Worm (Caenorhabditis elegans) whole organism, L4/young adult: ENCODE results near the gene snx-13.
A peak's percentile ranks its signal among the peaks of the same experiment; 100 is the strongest.

ENCODE experiments used
- W03F9.2 ChIP-seq: fragments of 150-350 bp; optimal IDR thresholded peaks from 2 replicates; lab custom pipeline; 2014; ENCODE audit warnings: missing biosample characterization, missing genetic modification characterization
- dao-5 ChIP-seq: sonication (generic microtip); optimal IDR thresholded peaks from 2 replicates; lab custom pipeline; 2016; ENCODE audit warnings: missing genotype, missing genetic modification characterization, moderate library complexity, missing compliant biosample characterization
- him-1 ChIP-seq: sonication (generic microtip); optimal IDR thresholded peaks from 2 replicates; lab custom pipeline; 2016; ENCODE audit warnings: missing genotype, missing genetic modification reagents, missing genetic modification characterization, missing compliant biosample characterization

- TF ChIP-seq him-1 (tag; lab: Kevin White, UChicago) (no peak), W03F9.2 (tag; lab: Kevin White, UChicago) (peak; percentile 30), dao-5 (tag; lab: Kevin White, UChicago) (no peak)
Measured at ce11 chrIV:17118585-17118984, 31.3 kb upstream of the snx-13 start, which contains the start of gene uaf-2.
